Fruit fly (Drosophila melanogaster): ENCODE results near the gene ppk17.
A peak's percentile ranks its signal among the peaks of the same experiment; 100 is the strongest.

Gene ppk17

DNA sequence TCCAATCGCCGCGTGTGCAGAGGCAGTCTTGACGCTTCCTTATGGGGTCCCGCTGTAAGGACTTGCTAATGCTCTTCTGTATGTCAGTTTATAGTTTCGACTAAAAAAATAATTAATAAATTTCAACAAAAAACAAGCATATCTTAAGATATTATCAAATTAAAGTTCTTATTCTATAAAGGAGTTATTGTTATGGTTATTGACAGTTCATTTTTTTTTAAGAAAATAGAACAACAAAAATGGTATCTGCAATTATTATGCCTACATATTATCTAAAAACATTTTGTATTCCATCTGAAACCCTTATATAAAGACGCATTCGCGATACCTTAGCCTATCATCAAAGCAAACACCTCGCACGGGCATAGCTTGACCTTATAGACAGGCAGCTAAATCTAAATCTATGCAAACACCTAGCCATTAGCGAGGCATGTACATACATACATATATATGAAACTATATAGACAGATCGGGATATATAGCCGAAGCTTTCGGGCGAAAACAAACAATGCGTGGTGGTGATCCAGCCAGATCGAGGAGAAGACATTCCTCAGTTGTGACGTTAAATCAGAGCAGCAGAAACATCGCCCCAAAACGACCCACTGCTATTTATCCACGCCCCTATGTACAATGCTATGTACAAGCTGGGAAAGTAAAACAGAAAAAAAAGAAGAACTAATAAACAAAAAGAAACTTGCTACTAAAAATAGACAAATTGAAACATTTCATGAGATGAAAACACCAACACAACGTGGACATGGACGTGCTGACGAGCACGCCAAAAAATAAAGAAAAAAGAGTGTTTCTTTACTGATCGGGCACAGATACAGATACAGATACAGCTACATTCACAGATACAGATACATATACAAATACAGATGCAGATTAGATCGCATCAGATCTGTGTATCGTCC lies at the start of gene ppk17:
TSS of gene ppk17 (minus strand) at position 51 of the 914 bp plus-strand sequence.
- TF ChIP-seq ovo (GFP tag; optimal IDR thresholded peaks at IDR 0.05) (no peak), Hr96 (GFP tag; optimal IDR thresholded peaks at IDR 0.05) (no peak), kay (GFP tag; ENCODE audit: borderline replicate concordance) (peak; percentile 32), toe (GFP tag; optimal IDR thresholded peaks at IDR 0.05) (no peak), CG33017 (tag; optimal IDR thresholded peaks at IDR 0.05) (no peak), tj (GFP tag; optimal IDR thresholded peaks at IDR 0.05) (no peak), Mnt (GFP tag; optimal IDR thresholded peaks at IDR 0.05) (no peak)

DNA sequence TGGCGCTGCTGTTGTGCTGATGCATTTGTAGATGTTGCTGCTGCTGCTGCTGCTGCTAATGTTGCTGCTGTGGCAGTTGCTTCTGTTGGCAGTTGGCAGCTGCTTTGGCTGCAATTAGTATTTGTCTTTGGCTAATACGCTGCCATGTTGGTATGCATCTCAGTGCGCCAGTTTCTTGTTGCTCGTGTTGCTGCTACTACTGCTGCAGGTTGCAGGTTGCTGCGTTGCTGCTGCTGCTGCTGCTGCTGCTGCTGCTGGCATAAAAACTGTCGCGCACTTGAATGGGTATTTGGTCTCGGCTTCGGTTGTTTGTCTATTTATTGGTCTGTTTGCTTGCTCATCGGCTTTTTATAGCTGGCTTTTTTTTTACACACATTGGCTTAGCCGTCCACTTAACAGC lies 48.4 kb upstream of the ppk17 start:
- TF ChIP-seq pad (GFP tag; optimal IDR thresholded peaks at IDR 0.05) (no peak), CG1620 (GFP tag; optimal IDR thresholded peaks at IDR 0.05) (no peak), CG5204 (GFP tag; optimal IDR thresholded peaks at IDR 0.05) (no peak), cnc (optimal IDR thresholded peaks at IDR 0.05) (no peak), CG7045 (GFP tag; optimal IDR thresholded peaks at IDR 0.05) (no peak), ovo (GFP tag; optimal IDR thresholded peaks at IDR 0.05) (no peak), kay (GFP tag; ENCODE audit: borderline replicate concordance) (no peak), cic (GFP tag; optimal IDR thresholded peaks at IDR 0.05) (no peak), tj (GFP tag; optimal IDR thresholded peaks at IDR 0.05) (no peak), CG12768 (GFP tag; optimal IDR thresholded peaks at IDR 0.05) (no peak), CG7101 (tag; optimal IDR thresholded peaks at IDR 0.05) (no peak), CG33017 (tag; optimal IDR thresholded peaks at IDR 0.05) (no peak), Mnt (GFP tag; optimal IDR thresholded peaks at IDR 0.05) (no peak), toe (GFP tag; optimal IDR thresholded peaks at IDR 0.05) (no peak), bab1 (GFP tag; optimal IDR thresholded peaks at IDR 0.05) (no peak), Crg-1 (GFP tag; optimal IDR thresholded peaks at IDR 0.05) (no peak), CG11617 (GFP tag; optimal IDR thresholded peaks at IDR 0.05) (no peak), CG14711 (tag; optimal IDR thresholded peaks at IDR 0.05) (no peak), Clk (GFP tag; optimal IDR thresholded peaks at IDR 0.05) (no peak)

DNA sequence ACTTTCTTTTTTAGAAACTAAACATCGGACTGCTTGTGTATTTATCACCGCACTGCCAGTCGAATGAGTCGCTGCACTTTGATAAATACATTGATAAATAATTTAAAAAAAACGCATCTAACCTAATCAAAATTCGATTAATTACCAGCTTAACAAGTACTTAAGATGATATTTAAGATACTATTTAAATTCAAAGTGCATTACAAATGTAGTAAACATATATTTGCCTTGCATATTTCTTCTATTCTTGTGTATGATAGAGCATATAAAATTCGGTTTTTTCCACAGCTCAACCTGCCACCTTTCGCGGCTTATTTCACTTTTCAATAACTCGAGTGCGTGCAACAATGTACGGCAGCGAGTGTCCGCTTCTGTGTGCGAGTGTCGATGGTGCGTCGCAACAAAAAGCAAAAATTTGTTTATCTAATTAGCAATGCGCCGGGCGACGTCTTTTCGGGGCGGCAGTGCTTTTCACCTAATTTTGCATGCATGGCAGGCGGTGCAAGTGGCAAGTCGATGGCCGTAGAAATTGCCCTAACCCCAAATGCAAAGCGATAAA lies 44.1 kb upstream of the ppk17 start, which contains the start of gene CG13272:
TSS of gene CG13272 (plus strand) at position 509 of the 559 bp plus-strand sequence.
- TF ChIP-seq CG14711 (tag; optimal IDR thresholded peaks at IDR 0.05) = no peak
- no peak for TF ChIP-seq cic (GFP tag; optimal IDR thresholded peaks at IDR 0.05)
- TF ChIP-seq Clk (GFP tag; optimal IDR thresholded peaks at IDR 0.05) = no peak
- TF ChIP-seq Hr96 (GFP tag; optimal IDR thresholded peaks at IDR 0.05) = no peak
- TF ChIP-seq CG12768 (GFP tag; optimal IDR thresholded peaks at IDR 0.05) = no peak
- no peak for TF ChIP-seq pad (GFP tag; optimal IDR thresholded peaks at IDR 0.05)
- TF ChIP-seq cnc (optimal IDR thresholded peaks at IDR 0.05) = no peak

DNA sequence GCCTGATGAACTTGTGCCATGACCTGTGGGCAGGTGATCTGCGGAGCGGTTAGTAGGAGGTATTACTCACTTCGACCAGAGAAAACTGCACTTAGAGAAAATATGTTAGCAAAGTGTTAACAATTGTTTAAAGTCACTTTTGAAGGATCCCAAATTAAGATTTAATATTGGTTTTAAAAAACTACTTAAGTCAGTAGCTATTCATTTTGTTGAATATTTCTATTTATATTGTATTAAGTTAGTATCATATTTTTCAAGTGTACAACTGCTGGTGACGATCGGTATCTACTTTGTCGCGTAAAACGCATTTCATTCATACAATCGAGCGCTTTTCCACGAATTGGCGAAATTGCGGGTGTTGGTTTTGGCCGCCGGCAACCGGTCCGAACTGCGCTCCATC lies 43.3 kb upstream of the ppk17 start:
- TF ChIP-seq cic (GFP tag; optimal IDR thresholded peaks at IDR 0.05) (no peak), CG33017 (tag; optimal IDR thresholded peaks at IDR 0.05) (no peak), ovo (GFP tag; optimal IDR thresholded peaks at IDR 0.05) (no peak), CG7045 (GFP tag; optimal IDR thresholded peaks at IDR 0.05) (no peak), Crg-1 (GFP tag; optimal IDR thresholded peaks at IDR 0.05) (no peak), CG1620 (GFP tag; optimal IDR thresholded peaks at IDR 0.05) (no peak), Mnt (GFP tag; optimal IDR thresholded peaks at IDR 0.05) (no peak), bab1 (GFP tag; optimal IDR thresholded peaks at IDR 0.05) (no peak), Hr96 (GFP tag; optimal IDR thresholded peaks at IDR 0.05) (no peak)

DNA sequence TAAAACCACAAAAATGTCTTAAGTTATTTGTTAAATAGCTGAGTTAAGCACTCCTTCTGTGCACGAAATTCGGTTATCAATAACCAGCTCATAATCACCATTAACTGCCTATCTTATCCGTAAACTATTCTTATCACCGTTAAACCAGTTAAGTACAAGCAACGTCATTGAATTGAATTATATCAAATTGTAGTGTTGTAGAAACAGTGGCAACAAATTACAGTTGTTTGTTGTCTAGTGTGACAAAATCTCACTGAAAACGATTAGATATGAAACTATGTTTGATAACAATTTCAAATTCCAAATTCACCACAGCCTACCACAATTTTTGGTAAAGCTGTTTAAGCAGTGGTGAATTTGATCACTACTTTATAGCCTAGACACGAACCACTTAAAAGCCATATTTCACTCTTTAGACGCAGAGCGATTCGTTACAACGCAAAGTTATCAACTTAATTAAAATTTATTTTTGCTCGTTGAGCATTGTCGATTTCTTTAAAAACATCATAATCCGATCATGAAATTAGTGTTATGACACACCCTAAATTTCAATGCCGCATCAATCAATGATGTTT lies 41.3 kb upstream of the ppk17 start:
- TF ChIP-seq kay (GFP tag; ENCODE audit: borderline replicate concordance) (peak; percentile 42), Hr96 (GFP tag; optimal IDR thresholded peaks at IDR 0.05) (no peak)

DNA sequence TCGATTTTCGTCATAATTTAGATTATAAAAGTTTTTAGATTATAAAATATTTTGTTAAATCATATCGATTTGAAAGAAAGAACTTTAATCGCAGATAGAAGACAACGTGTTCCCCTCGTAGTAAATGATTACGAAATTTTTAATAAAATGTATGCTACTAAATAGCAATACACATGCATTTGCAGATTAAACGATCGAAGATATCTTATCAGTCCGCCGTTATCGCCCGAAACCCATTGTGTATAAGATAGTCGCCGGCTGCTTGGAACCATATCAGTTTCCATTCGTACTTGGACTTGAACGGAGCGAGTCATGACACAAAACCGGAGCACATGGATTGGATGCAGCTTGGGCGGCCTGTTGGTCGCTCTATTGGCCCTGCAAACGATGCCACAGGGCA lies 39.1 kb upstream of the ppk17 start:
- TF ChIP-seq CG5204 (GFP tag; optimal IDR thresholded peaks at IDR 0.05) (no peak), CG14711 (tag; optimal IDR thresholded peaks at IDR 0.05) (no peak), Mnt (GFP tag; optimal IDR thresholded peaks at IDR 0.05) (peak; percentile 9)

DNA sequence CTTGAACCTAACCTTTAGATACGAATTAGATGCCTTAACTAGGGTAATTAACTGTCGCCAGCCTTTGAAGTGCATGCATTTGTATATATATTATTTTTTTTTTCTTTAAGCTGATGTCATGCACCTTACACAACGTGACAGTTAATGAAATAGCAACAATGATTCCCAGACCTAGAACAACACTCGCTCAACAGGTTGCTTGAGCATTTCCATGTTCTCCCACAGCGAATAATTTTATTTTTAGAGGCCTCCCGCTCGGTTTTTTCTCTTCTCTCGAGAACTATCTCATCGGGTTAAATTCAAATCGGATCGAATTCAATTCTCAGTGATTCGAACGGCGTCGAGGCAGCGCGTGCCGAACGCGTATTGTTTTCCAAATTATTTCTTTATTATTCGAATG lies 38.4 kb upstream of the ppk17 start, which contains the start of gene Ugt37D1:
TSS of gene Ugt37D1 (plus strand) at position 321 of the 400 bp plus-strand sequence.
- no peak for TF ChIP-seq CG7101 (tag; optimal IDR thresholded peaks at IDR 0.05)
- peak; percentile 90 for TF ChIP-seq kay (GFP tag; ENCODE audit: borderline replicate concordance)
- TF ChIP-seq pad (GFP tag; optimal IDR thresholded peaks at IDR 0.05) = no peak
- TF ChIP-seq cic (GFP tag; optimal IDR thresholded peaks at IDR 0.05) = no peak
- peak; percentile 11 for TF ChIP-seq CG7045 (GFP tag; optimal IDR thresholded peaks at IDR 0.05)
- peak; percentile 7 for TF ChIP-seq Mnt (GFP tag; optimal IDR thresholded peaks at IDR 0.05)
- TF ChIP-seq CG1620 (GFP tag; optimal IDR thresholded peaks at IDR 0.05) = no peak
- peak; percentile 33 for TF ChIP-seq CG33017 (tag; optimal IDR thresholded peaks at IDR 0.05)
- no peak for TF ChIP-seq Hr96 (GFP tag; optimal IDR thresholded peaks at IDR 0.05)
- TF ChIP-seq ovo (GFP tag; optimal IDR thresholded peaks at IDR 0.05) = no peak
- TF ChIP-seq tj (GFP tag; optimal IDR thresholded peaks at IDR 0.05) = no peak
- peak in 1 of 2 experiments; percentile 42 for TF ChIP-seq cnc (optimal IDR thresholded peaks at IDR 0.05)

Measured in whole organism, adult.